Worm (Caenorhabditis elegans) whole organism, L2 larva: ENCODE measurements around the gene nth-1.
A peak's percentile ranks its signal among the peaks of the same experiment; 100 is the strongest.

Experiments
- C34F6.9 ChIP-seq: fragments of 150-350 bp; optimal IDR thresholded peaks from 2 replicates; lab custom pipeline; 2014; ENCODE audit warnings: missing biosample characterization, missing genetic modification characterization
- F13H6.1 ChIP-seq: sonication (generic microtip); optimal IDR thresholded peaks from 2 replicates; lab custom pipeline; 2016; ENCODE audit warnings: missing genetic modification characterization, missing compliant biosample characterization
- R02D3.7 ChIP-seq: fragments of 150-350 bp; optimal IDR thresholded peaks from 2 replicates; lab custom pipeline; 2014; ENCODE audit warnings: missing biosample characterization, missing genetic modification characterization
- Y55F3AM.14 ChIP-seq: fragments of 200-800 bp; sonication (Bioruptor generic); optimal IDR thresholded peaks from 2 replicates; lab custom pipeline; 2018; ENCODE audit warnings: mild to moderate bottlenecking, missing genetic modification characterization, missing compliant biosample characterization
- ZK546.5 ChIP-seq: sonication (generic microtip); optimal IDR thresholded peaks from 2 replicates; lab custom pipeline; 2017; ENCODE audit warnings: missing biosample characterization, missing genetic modification characterization
- alr-1 ChIP-seq: fragments of 150-350 bp; optimal IDR thresholded peaks from 2 replicates; lab custom pipeline; 2014; ENCODE audit warnings: missing biosample characterization, missing genetic modification characterization
- aly-2 ChIP-seq: fragments of 150-350 bp; optimal IDR thresholded peaks from 2 replicates; lab custom pipeline; 2014; ENCODE audit warnings: missing biosample characterization, missing genetic modification characterization
- ama-1 ChIP-seq: fragments of 150-350 bp; optimal IDR thresholded peaks from 2 replicates; lab custom pipeline; 2018; ENCODE audit warnings: inconsistent platforms
- blmp-1 ChIP-seq: sonication (generic microtip); optimal IDR thresholded peaks from 2 replicates; lab custom pipeline; 2017; ENCODE audit warnings: missing genetic modification characterization, mild to moderate bottlenecking, missing compliant biosample characterization, antibody characterized with exemption, moderate library complexity; ENCODE audit not compliant: insufficient read depth
- ceh-16 ChIP-seq: fragments of 150-350 bp; optimal IDR thresholded peaks from 2 replicates; lab custom pipeline; 2014; ENCODE audit warnings: missing biosample characterization, missing genetic modification characterization
- ceh-82 ChIP-seq: fragments of 150-350 bp; optimal IDR thresholded peaks from 2 replicates; lab custom pipeline; 2014; ENCODE audit warnings: missing biosample characterization, missing genetic modification characterization
- crh-2 ChIP-seq: sonication (generic microtip); optimal IDR thresholded peaks from 2 replicates; lab custom pipeline; 2017; ENCODE audit warnings: missing biosample characterization, missing genetic modification characterization
- dmd-4 ChIP-seq: sonication (generic microtip); optimal IDR thresholded peaks from 2 replicates; lab custom pipeline; 2017; ENCODE audit warnings: missing biosample characterization, missing genetic modification characterization
- egl-27 ChIP-seq: sonication (generic microtip); optimal IDR thresholded peaks from 3 replicates; lab custom pipeline; 2017; ENCODE audit warnings: missing biosample characterization, missing genetic modification reagents, missing genetic modification characterization
- elt-3 ChIP-seq: sonication (generic microtip); optimal IDR thresholded peaks from 2 replicates; lab custom pipeline; 2017; ENCODE audit warnings: missing biosample characterization, missing genetic modification characterization
- fos-1 ChIP-seq: fragments of 150-350 bp; optimal IDR thresholded peaks from 2 replicates; lab custom pipeline; 2014; ENCODE audit warnings: missing biosample characterization, missing genetic modification characterization
- gmeb-1 ChIP-seq: fragments of 150-350 bp; optimal IDR thresholded peaks from 2 replicates; lab custom pipeline; 2014; ENCODE audit warnings: missing biosample characterization, missing genetic modification characterization
- lin-11 ChIP-seq: fragments of 150-350 bp; sonication (generic microtip); optimal IDR thresholded peaks from 2 replicates; lab custom pipeline; 2014; ENCODE audit warnings: missing biosample characterization, missing genetic modification characterization, inconsistent platforms, mixed read lengths
- lin-13 ChIP-seq: fragments of 150-350 bp; optimal IDR thresholded peaks from 2 replicates; lab custom pipeline; 2014; ENCODE audit warnings: missing biosample characterization, missing genetic modification reagents, missing genetic modification characterization
- lin-39 ChIP-seq: fragments of 150-350 bp; optimal IDR thresholded peaks from 2 replicates; lab custom pipeline; 2014; ENCODE audit warnings: missing biosample characterization, missing genetic modification reagents, missing genetic modification characterization
- lsy-2 ChIP-seq, 2 experiments: fragments of 150-350 bp in 1 of 2; sonication (generic microtip) in 1 of 2; optimal IDR thresholded peaks; 2 replicates each; lab custom pipeline; 2014 to 2017; ENCODE audit warnings: missing biosample characterization in 2 of 2, missing genetic modification characterization in 2 of 2
- mab-5 ChIP-seq: fragments of 150-350 bp; optimal IDR thresholded peaks from 2 replicates; lab custom pipeline; 2014; ENCODE audit warnings: missing biosample characterization, missing genetic modification characterization
- mbf-1 ChIP-seq: sonication (generic microtip); optimal IDR thresholded peaks from 2 replicates; lab custom pipeline; 2017; ENCODE audit warnings: missing biosample characterization, missing genetic modification characterization
- mdl-1 ChIP-seq, 2 experiments: fragments of 150-350 bp in 1 of 2; sonication (generic microtip) in 1 of 2; optimal IDR thresholded peaks; 2 replicates each; lab custom pipeline; 2017; ENCODE audit warnings: missing biosample characterization in 2 of 2, missing genetic modification characterization in 2 of 2
- nhr-10 ChIP-seq: sonication (generic microtip); optimal IDR thresholded peaks from 2 replicates; lab custom pipeline; 2017; ENCODE audit warnings: missing biosample characterization, missing genetic modification characterization
- nhr-11 ChIP-seq: fragments of 150-350 bp; optimal IDR thresholded peaks from 2 replicates; lab custom pipeline; 2014; ENCODE audit warnings: missing biosample characterization, missing genetic modification characterization
- nhr-12 ChIP-seq: fragments of 150-350 bp; optimal IDR thresholded peaks from 2 replicates; lab custom pipeline; 2014; ENCODE audit warnings: missing biosample characterization, missing genetic modification characterization
- nhr-129 ChIP-seq: fragments of 150-350 bp; optimal IDR thresholded peaks from 2 replicates; lab custom pipeline; 2014; ENCODE audit warnings: missing biosample characterization, missing genetic modification characterization
- nhr-21 ChIP-seq: fragments of 150-350 bp; optimal IDR thresholded peaks from 2 replicates; lab custom pipeline; 2014; ENCODE audit warnings: missing biosample characterization, missing genetic modification characterization
- nhr-23 ChIP-seq: fragments of 150-350 bp; optimal IDR thresholded peaks from 2 replicates; lab custom pipeline; 2014; ENCODE audit warnings: missing biosample characterization, missing genetic modification reagents, missing genetic modification characterization
- nhr-237 ChIP-seq: fragments of 150-350 bp; optimal IDR thresholded peaks from 2 replicates; lab custom pipeline; 2014; ENCODE audit warnings: missing biosample characterization, missing genetic modification characterization
- nhr-25 ChIP-seq: fragments of 150-350 bp; sonication (generic microtip); optimal IDR thresholded peaks from 3 replicates; lab custom pipeline; 2014; ENCODE audit warnings: missing biosample characterization, missing genetic modification characterization
- nhr-6 ChIP-seq: fragments of 150-350 bp; optimal IDR thresholded peaks from 2 replicates; lab custom pipeline; 2014; ENCODE audit warnings: missing biosample characterization, missing genetic modification characterization
- nhr-77 ChIP-seq: fragments of 150-350 bp; optimal IDR thresholded peaks from 2 replicates; lab custom pipeline; 2014; ENCODE audit warnings: missing biosample characterization, missing genetic modification characterization
- peb-1 ChIP-seq: fragments of 150-350 bp; optimal IDR thresholded peaks from 2 replicates; lab custom pipeline; 2014; ENCODE audit warnings: missing biosample characterization, missing genetic modification characterization
- sem-4 ChIP-seq: fragments of 150-350 bp; optimal IDR thresholded peaks from 2 replicates; lab custom pipeline; 2014; ENCODE audit warnings: missing biosample characterization, missing genetic modification reagents, missing genetic modification characterization
- skn-1 ChIP-seq: sonication (generic microtip); optimal IDR thresholded peaks from 2 replicates; lab custom pipeline; 2017; ENCODE audit warnings: missing biosample characterization, missing genetic modification characterization
- sma-3 ChIP-seq: sonication (generic microtip); optimal IDR thresholded peaks from 2 replicates; lab custom pipeline; 2016; ENCODE audit warnings: missing genetic modification reagents, missing genetic modification characterization, missing compliant biosample characterization
- sma-9 ChIP-seq, 2 experiments: fragments of 150-350 bp in 1 of 2; sonication (generic microtip) in 1 of 2; optimal IDR thresholded peaks; 2 replicates each; lab custom pipeline; 2014 to 2016; ENCODE audit warnings: missing genetic modification characterization in 2 of 2, mild to moderate bottlenecking in 1 of 2, missing biosample characterization in 1 of 2, missing compliant biosample characterization in 1 of 2, missing genetic modification reagents in 1 of 2, moderate library complexity in 1 of 2
- snpc-4 ChIP-seq: fragments of 150-350 bp; optimal IDR thresholded peaks from 2 replicates; lab custom pipeline; 2014; ENCODE audit warnings: missing biosample characterization, missing genetic modification characterization
- unc-55 ChIP-seq: fragments of 150-350 bp; sonication (generic microtip); optimal IDR thresholded peaks from 3 replicates; lab custom pipeline; 2014; ENCODE audit warnings: missing biosample characterization, missing genetic modification reagents, missing genetic modification characterization
- unc-62 ChIP-seq: fragments of 150-350 bp; optimal IDR thresholded peaks from 2 replicates; lab custom pipeline; 2014; ENCODE audit warnings: missing biosample characterization, missing genetic modification reagents, missing genetic modification characterization
- zag-1 ChIP-seq: fragments of 150-350 bp; optimal IDR thresholded peaks from 2 replicates; lab custom pipeline; 2014; ENCODE audit warnings: missing biosample characterization, missing genetic modification characterization
- ztf-1 ChIP-seq: fragments of 200-800 bp; sonication (Bioruptor generic); conservative IDR thresholded peaks from 2 replicates; pipeline ENCODE4 v1.3.6; 2022; ENCODE audit warnings: missing genetic modification characterization, missing compliant biosample characterization
- ztf-11 ChIP-seq: sonication (generic microtip); optimal IDR thresholded peaks from 2 replicates; lab custom pipeline; 2017; ENCODE audit warnings: missing biosample characterization, missing genetic modification characterization
- ztf-4 ChIP-seq: fragments of 150-350 bp; optimal IDR thresholded peaks from 2 replicates; lab custom pipeline; 2014; ENCODE audit warnings: missing biosample characterization, missing genetic modification characterization

Gene nth-1

ce11 chrIII:4284732-4285165 lies 9.3 kb downstream of the nth-1 start (continued):
- no peak for TF ChIP-seq unc-55
- no peak for TF ChIP-seq aly-2 (tag; lab: Kevin White, UChicago)

- TF ChIP-seq dmd-4 (tag; lab: Kevin White, UChicago) (no peak), elt-3 (tag; lab: Kevin White, UChicago) (no peak), ztf-11 (no peak), ZK546.5 (tag; lab: Kevin White, UChicago) (no peak), lsy-2 (tag; optimal IDR thresholded peaks at IDR 0.05; lab: Kevin White, UChicago) (peak in 1 of 2 experiments; percentile 41), lin-11 (tag; lab: Kevin White, UChicago) (no peak), nhr-25 (tag; lab: Kevin White, UChicago) (no peak), unc-62 (GFP tag; lab: Kevin White, UChicago) (no peak), Y55F3AM.14 (no peak), nhr-77 (tag; lab: Kevin White, UChicago) (no peak), nhr-12 (tag; lab: Kevin White, UChicago) (no peak), sem-4 (tag; lab: Kevin White, UChicago) (no peak), sma-9 (GFP tag; optimal IDR thresholded peaks at IDR 0.05; lab: Kevin White, UChicago) (peak; percentile 80), sma-9 (tag; optimal IDR thresholded peaks at IDR 0.05; lab: Kevin White, UChicago) (no peak), unc-55 (no peak), nhr-10 (tag; lab: Kevin White, UChicago) (no peak), sma-3 (GFP tag; lab: Kevin White, UChicago) (no peak), nhr-23 (tag; lab: Kevin White, UChicago) (no peak), peb-1 (tag; lab: Kevin White, UChicago) (no peak), skn-1 (tag; lab: Kevin White, UChicago) (no peak), alr-1 (tag; lab: Kevin White, UChicago) (no peak), crh-2 (tag; lab: Kevin White, UChicago) (no peak), nhr-237 (tag; lab: Kevin White, UChicago) (no peak), mab-5 (tag; lab: Kevin White, UChicago) (no peak), nhr-21 (no peak), fos-1 (tag; lab: Kevin White, UChicago) (no peak), ztf-4 (peak; percentile 21), C34F6.9 (peak; percentile 35), mdl-1 (tag; optimal IDR thresholded peaks at IDR 0.05; lab: Kevin White, UChicago) (no peak), ceh-82 (no peak), R02D3.7 (tag; lab: Kevin White, UChicago) (no peak), mbf-1 (tag; lab: Kevin White, UChicago) (no peak), snpc-4 (tag; lab: Kevin White, UChicago) (no peak), nhr-11 (no peak), nhr-129 (tag; lab: Kevin White, UChicago) (peak; percentile 68), ztf-1 (no peak), lin-39 (tag; lab: Kevin White, UChicago) (no peak), zag-1 (tag; lab: Kevin White, UChicago) (no peak), gmeb-1 (tag; lab: Kevin White, UChicago) (no peak), F13H6.1 (tag; lab: Kevin White, UChicago) (peak; percentile 90), lin-13 (no peak), nhr-6 (no peak), ama-1 (lab: Kevin White, UChicago) (no peak), blmp-1 (tag; lab: Kevin White, UChicago) (no peak), egl-27 (tag; lab: Kevin White, UChicago) (peak; percentile 44), ceh-16 (tag; lab: Kevin White, UChicago) (no peak)
Measured at ce11 chrIII:4283175-4283574, 10.9 kb downstream of the nth-1 start.
